Worm (Caenorhabditis elegans) whole organism, mixed stage, embryonic: ENCODE measurements around the gene ZK250.13.

Source experiments
- lin-13 ChIP-seq: fragments of 150-350 bp; optimal IDR thresholded peaks from 2 replicates; lab custom pipeline; 2014; ENCODE audit warnings: missing biosample characterization, missing genetic modification characterization
- lsy-2 ChIP-seq: fragments of 150-350 bp; optimal IDR thresholded peaks from 2 replicates; lab custom pipeline; 2014; ENCODE audit warnings: missing biosample characterization, missing genetic modification characterization
- snpc-4 ChIP-seq: fragments of 150-350 bp; optimal IDR thresholded peaks from 2 replicates; lab custom pipeline; 2014; ENCODE audit warnings: missing biosample characterization, missing genetic modification characterization
- ztf-11 ChIP-seq: fragments of 150-350 bp; optimal IDR thresholded peaks from 2 replicates; lab custom pipeline; 2014; ENCODE audit warnings: missing biosample characterization, missing genetic modification characterization

ce11 chrII:1926162-1926561 is 13.4 kb downstream of the ZK250.13 start, which contains the start of gene F52C6.2:
- TF ChIP-seq lsy-2 (tag; lab: Kevin White, UChicago) (no peak), ztf-11 (no peak), lin-13 (tag; lab: Kevin White, UChicago) (no peak), snpc-4 (tag; lab: Kevin White, UChicago) (no peak)
